Fruit fly (Drosophila melanogaster) whole organism, embryonic: ENCODE data around the gene CG32847.
A peak's percentile ranks its signal among the peaks of the same experiment; 100 is the strongest.

ENCODE experiments used
- CG30403 ChIP-seq: fragments of 200-800 bp; sonication (Bioruptor generic); optimal IDR thresholded peaks from 3 replicates; lab custom pipeline; 2016; ENCODE audit warnings: missing biosample characterization, missing genetic modification characterization
- Vsx1 ChIP-seq: fragments of 200-800 bp; sonication (Bioruptor generic); optimal IDR thresholded peaks from 2 replicates; lab custom pipeline; 2017; ENCODE audit warnings: missing biosample characterization, mild to moderate bottlenecking, missing genetic modification characterization, missing genetic modification reagents
- ind ChIP-seq: fragments of 200-800 bp; sonication (Bioruptor generic); optimal IDR thresholded peaks from 3 replicates; lab custom pipeline; 2016; ENCODE audit warnings: missing biosample characterization, missing genetic modification characterization
- insv ChIP-seq, 2 experiments: fragments of 200-800 bp; sonication (Bioruptor generic); optimal IDR thresholded peaks; 3 replicates each; lab custom pipeline; 2016 to 2018; ENCODE audit warnings: missing biosample characterization in 2 of 2, missing genetic modification characterization in 2 of 2

- TF ChIP-seq ind (GFP tag; lab: Kevin White, UChicago): peak; percentile 1
- peak; percentile 59 for TF ChIP-seq CG30403 (GFP tag; lab: Kevin White, UChicago)
- TF ChIP-seq Vsx1 (GFP tag; lab: Kevin White, UChicago): peak; percentile 69
- TF ChIP-seq insv (GFP tag; optimal IDR thresholded peaks at IDR 0.05; lab: Kevin White, UChicago): peak in 1 of 2 experiments; percentile 80
These were observed 20.0 kb downstream of the CG32847 start for dm6 chr3L:15141118-15142003.
